Worm (Caenorhabditis elegans) whole organism, L3 larva: ENCODE measurements around the gene pxf-1.

Source experiments
- R02D3.7 ChIP-seq: fragments of 150-350 bp; optimal IDR thresholded peaks from 2 replicates; lab custom pipeline; 2014; ENCODE audit warnings: missing biosample characterization, missing genetic modification characterization
- ZK546.5 ChIP-seq: sonication (generic microtip); optimal IDR thresholded peaks from 2 replicates; lab custom pipeline; 2017; ENCODE audit warnings: missing biosample characterization, missing genetic modification characterization
- aly-2 ChIP-seq: fragments of 150-350 bp; optimal IDR thresholded peaks from 2 replicates; lab custom pipeline; 2014; ENCODE audit warnings: missing biosample characterization, missing genetic modification characterization
- ama-1 ChIP-seq: fragments of 150-350 bp; optimal IDR thresholded peaks from 2 replicates; lab custom pipeline; 2018
- ceh-16 ChIP-seq: sonication (generic microtip); optimal IDR thresholded peaks from 2 replicates; lab custom pipeline; 2017; ENCODE audit warnings: missing biosample characterization, missing genetic modification characterization
- ceh-82 ChIP-seq: fragments of 150-350 bp; optimal IDR thresholded peaks from 2 replicates; lab custom pipeline; 2014; ENCODE audit warnings: missing biosample characterization, missing genetic modification characterization
- ceh-9 ChIP-seq: sonication (generic microtip); optimal IDR thresholded peaks from 2 replicates; lab custom pipeline; 2018; ENCODE audit warnings: missing biosample characterization, missing genetic modification characterization
- egl-27 ChIP-seq: sonication (generic microtip); optimal IDR thresholded peaks from 4 replicates; lab custom pipeline; 2017; ENCODE audit warnings: missing biosample characterization, missing genetic modification reagents, missing genetic modification characterization
- egl-5 ChIP-seq: fragments of 150-350 bp; optimal IDR thresholded peaks from 2 replicates; lab custom pipeline; 2017; ENCODE audit warnings: missing biosample characterization, missing genetic modification reagents, missing genetic modification characterization, inconsistent platforms
- elt-2 ChIP-seq: sonication (generic microtip); optimal IDR thresholded peaks from 2 replicates; lab custom pipeline; 2016; ENCODE audit warnings: missing genetic modification reagents, mild to moderate bottlenecking, missing genetic modification characterization, missing compliant biosample characterization
- elt-3 ChIP-seq, 3 experiments: fragments of 150-350 bp in 1 of 3; sonication (generic microtip) in 2 of 3; optimal IDR thresholded peaks; 2 replicates in 2 of 3; 4 replicates in 1 of 3; lab custom pipeline; 2014 to 2017; ENCODE audit warnings: missing biosample characterization in 3 of 3, missing genetic modification characterization in 3 of 3
- eor-1 ChIP-seq, 2 experiments: fragments of 150-350 bp; optimal IDR thresholded peaks; 2 replicates each; lab custom pipeline; 2014 to 2018; ENCODE audit warnings: missing biosample characterization in 2 of 2, missing genetic modification characterization in 2 of 2
- fkh-10 ChIP-seq: sonication (generic microtip); optimal IDR thresholded peaks from 2 replicates; lab custom pipeline; 2017; ENCODE audit warnings: missing biosample characterization, missing genetic modification reagents, missing genetic modification characterization
- fkh-2 ChIP-seq: fragments of 150-350 bp; optimal IDR thresholded peaks from 2 replicates; lab custom pipeline; 2014; ENCODE audit warnings: missing biosample characterization, missing genetic modification reagents, missing genetic modification characterization
- fos-1 ChIP-seq: fragments of 150-350 bp; optimal IDR thresholded peaks from 2 replicates; lab custom pipeline; 2014; ENCODE audit warnings: missing biosample characterization, missing genetic modification characterization
- hmg-11 ChIP-seq: sonication (generic microtip); optimal IDR thresholded peaks from 2 replicates; lab custom pipeline; 2016; ENCODE audit warnings: missing genetic modification characterization, missing compliant biosample characterization
- lin-15B ChIP-seq: fragments of 150-350 bp; optimal IDR thresholded peaks from 2 replicates; lab custom pipeline; 2014; ENCODE audit warnings: missing biosample characterization, missing genetic modification characterization
- lin-39 ChIP-seq: fragments of 150-350 bp; optimal IDR thresholded peaks from 2 replicates; lab custom pipeline; 2018; ENCODE audit warnings: missing biosample characterization, missing genetic modification reagents, missing genetic modification characterization
- mdl-1 ChIP-seq: fragments of 150-350 bp; optimal IDR thresholded peaks from 2 replicates; lab custom pipeline; 2014; ENCODE audit warnings: missing biosample characterization, missing genetic modification characterization
- mml-1 ChIP-seq: fragments of 150-350 bp; sonication (generic microtip); optimal IDR thresholded peaks from 3 replicates; lab custom pipeline; 2014; ENCODE audit warnings: missing biosample characterization, missing genetic modification characterization
- nfya-1 ChIP-seq: sonication (generic microtip); optimal IDR thresholded peaks from 2 replicates; lab custom pipeline; 2017; ENCODE audit warnings: missing genetic modification characterization, mild to moderate bottlenecking, missing compliant biosample characterization, antibody characterized with exemption, moderate library complexity; ENCODE audit not compliant: insufficient read depth
- nhr-11 ChIP-seq: fragments of 150-350 bp; optimal IDR thresholded peaks from 2 replicates; lab custom pipeline; 2014; ENCODE audit warnings: missing biosample characterization, missing genetic modification characterization
- nhr-12 ChIP-seq: fragments of 150-350 bp; optimal IDR thresholded peaks from 2 replicates; lab custom pipeline; 2014; ENCODE audit warnings: missing biosample characterization, missing genetic modification characterization
- nhr-237 ChIP-seq: fragments of 150-350 bp; optimal IDR thresholded peaks from 2 replicates; lab custom pipeline; 2014; ENCODE audit warnings: missing biosample characterization, missing genetic modification characterization
- nhr-25 ChIP-seq: sonication (generic microtip); optimal IDR thresholded peaks from 2 replicates; lab custom pipeline; 2017; ENCODE audit warnings: missing biosample characterization, missing genetic modification characterization
- nhr-43 ChIP-seq: sonication (generic microtip); optimal IDR thresholded peaks from 2 replicates; lab custom pipeline; 2016; ENCODE audit warnings: mild to moderate bottlenecking, missing genetic modification characterization, missing compliant biosample characterization; ENCODE audit not compliant: poor library complexity, severe bottlenecking
- nhr-67 ChIP-seq: fragments of 150-350 bp; optimal IDR thresholded peaks from 2 replicates; lab custom pipeline; 2014; ENCODE audit warnings: missing biosample characterization, missing genetic modification characterization
- nhr-77 ChIP-seq: fragments of 150-350 bp; optimal IDR thresholded peaks from 2 replicates; lab custom pipeline; 2014; ENCODE audit warnings: missing biosample characterization, missing genetic modification characterization
- pha-4 ChIP-seq: fragments of 150-350 bp; optimal IDR thresholded peaks from 2 replicates; lab custom pipeline; 2014; ENCODE audit warnings: missing biosample characterization, missing genetic modification reagents, missing genetic modification characterization
- pqm-1 ChIP-seq: fragments of 150-350 bp; optimal IDR thresholded peaks from 2 replicates; lab custom pipeline; 2017; ENCODE audit warnings: missing biosample characterization, missing genetic modification characterization, inconsistent platforms
- skn-1 ChIP-seq: fragments of 150-350 bp; optimal IDR thresholded peaks from 2 replicates; lab custom pipeline; 2014; ENCODE audit warnings: missing biosample characterization, missing genetic modification characterization
- snpc-4 ChIP-seq: fragments of 150-350 bp; optimal IDR thresholded peaks from 2 replicates; lab custom pipeline; 2014; ENCODE audit warnings: missing biosample characterization, missing genetic modification characterization
- tbx-2 ChIP-seq: sonication (generic microtip); optimal IDR thresholded peaks from 2 replicates; lab custom pipeline; 2016; ENCODE audit warnings: mild to moderate bottlenecking, missing genetic modification characterization, missing compliant biosample characterization
- unc-62 ChIP-seq: fragments of 150-350 bp; sonication (generic microtip); optimal IDR thresholded peaks from 4 replicates; lab custom pipeline; 2014; ENCODE audit warnings: missing biosample characterization, missing genetic modification reagents, missing genetic modification characterization
- zag-1 ChIP-seq: fragments of 150-350 bp; optimal IDR thresholded peaks from 2 replicates; lab custom pipeline; 2014; ENCODE audit warnings: missing biosample characterization, missing genetic modification characterization

The pxf-1 gene

ce11 chrIV:10141930-10142505 lies 32.1 kb downstream of the pxf-1 start, which contains the start of the genes gst-2, gst-4 and dhs-12:
TSS of gene gst-2 (minus strand) at chrIV:10142061.
TSS of gene gst-4 (plus strand) at chrIV:10142225.
TSS of gene dhs-12 (plus strand) at chrIV:10142455.
- TF ChIP-seq ceh-9 (tag; lab: Kevin White, UChicago), result no peak
- no peak for TF ChIP-seq lin-39
- no peak for TF ChIP-seq nhr-77 (tag; lab: Kevin White, UChicago)
- TF ChIP-seq nhr-237 (tag; lab: Kevin White, UChicago), result no peak
- TF ChIP-seq R02D3.7 (tag; lab: Kevin White, UChicago), result no peak
- no peak for TF ChIP-seq eor-1 (tag; optimal IDR thresholded peaks at IDR 0.05; lab: Kevin White, UChicago)
- TF ChIP-seq elt-3 (tag; optimal IDR thresholded peaks at IDR 0.05; lab: Kevin White, UChicago), result no peak
- peak; percentile 43 for TF ChIP-seq skn-1 (tag; lab: Kevin White, UChicago)

DNA sequence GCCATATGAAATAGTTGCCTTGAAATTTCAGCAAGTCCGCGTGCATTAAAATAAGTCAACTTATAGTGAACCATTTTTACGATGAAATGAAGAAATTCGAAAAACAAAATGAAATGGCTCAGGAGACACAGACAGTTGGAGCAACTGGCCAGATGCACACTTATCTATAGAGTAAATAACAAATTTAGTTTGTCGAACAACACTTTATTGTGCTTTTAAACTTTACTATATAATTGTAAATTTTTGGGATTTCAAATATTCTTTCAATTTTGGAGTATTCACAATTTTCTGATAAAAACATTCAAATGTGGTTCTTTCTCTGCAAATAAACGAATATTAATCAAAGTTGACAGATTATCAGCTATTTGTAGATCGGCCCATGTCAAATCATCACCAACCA lies 34.0 kb downstream of the pxf-1 start, which contains the start of gene gst-3:
gst-3 (minus strand) TSS at position 101 of the 400 bp plus-strand sequence.
- TF ChIP-seq zag-1 (tag; lab: Kevin White, UChicago) (no peak), nhr-237 (tag; lab: Kevin White, UChicago) (no peak), egl-5 (tag; lab: Kevin White, UChicago) (no peak), pha-4 (tag; lab: Kevin White, UChicago) (peak; percentile 33), elt-3 (tag; optimal IDR thresholded peaks at IDR 0.05; lab: Kevin White, UChicago) (no peak), mml-1 (no peak)

ce11 chrIV:10137804-10138203 lies 36.3 kb downstream of the pxf-1 start, which contains the start of gene K08F4.12:
TSS of gene K08F4.12 (plus strand) at chrIV:10138104.
- TF ChIP-seq lin-15B (tag; lab: Kevin White, UChicago) (no peak), fkh-10 (GFP tag; lab: Kevin White, UChicago) (no peak), unc-62 (GFP tag; lab: Kevin White, UChicago) (no peak), fos-1 (no peak), nhr-12 (tag; lab: Kevin White, UChicago) (no peak), mml-1 (no peak), elt-3 (tag; optimal IDR thresholded peaks at IDR 0.05; lab: Kevin White, UChicago) (no peak), tbx-2 (tag; lab: Kevin White, UChicago) (no peak), fkh-2 (tag; lab: Kevin White, UChicago) (no peak), nhr-43 (tag; lab: Kevin White, UChicago) (no peak), eor-1 (tag; optimal IDR thresholded peaks at IDR 0.05; lab: Kevin White, UChicago) (no peak), nhr-67 (tag; lab: Kevin White, UChicago) (no peak), ZK546.5 (no peak), nhr-25 (tag; lab: Kevin White, UChicago) (no peak), aly-2 (no peak), lin-39 (no peak), nfya-1 (tag; lab: Kevin White, UChicago) (no peak), elt-2 (tag; lab: Kevin White, UChicago) (no peak)

ce11 chrIV:10135817-10136216 lies 38.3 kb downstream of the pxf-1 start, which contains the start of gene K08F4.5:
TSS of gene K08F4.5 (minus strand) at chrIV:10135917.
- TF ChIP-seq hmg-11 (tag; lab: Kevin White, UChicago) (no peak), nhr-11 (tag; lab: Kevin White, UChicago) (no peak), lin-15B (tag; lab: Kevin White, UChicago) (no peak), fkh-10 (GFP tag; lab: Kevin White, UChicago) (no peak)

- no peak for TF ChIP-seq mdl-1 (tag; lab: Kevin White, UChicago)
Measured at ce11 chrIV:10129957-10130356, 44.2 kb downstream of the pxf-1 start, which contains the start of gene glt-3. TSS of gene glt-3 (plus strand) at chrIV:10130257.

ce11 chrIV:10128906-10129386 lies 45.2 kb downstream of the pxf-1 start, which contains the start of the genes gtbp-1 and K08F4.3:
TSS of gene gtbp-1 (minus strand) at chrIV:10128956.
TSS of gene K08F4.3 (plus strand) at chrIV:10129257.
- TF ChIP-seq ceh-16 (no peak), lin-15B (tag; lab: Kevin White, UChicago) (peak; percentile 94), pqm-1 (tag; lab: Kevin White, UChicago) (peak; percentile 28), ama-1 (lab: Kevin White, UChicago) (peak; percentile 23), snpc-4 (tag; lab: Kevin White, UChicago) (peak; percentile 42), ceh-82 (tag; lab: Kevin White, UChicago) (peak; percentile 20), pha-4 (tag; lab: Kevin White, UChicago) (peak; percentile 88), elt-2 (tag; lab: Kevin White, UChicago) (peak; percentile 46), aly-2 (no peak), nhr-43 (tag; lab: Kevin White, UChicago) (peak; percentile 28), nhr-67 (tag; lab: Kevin White, UChicago) (no peak), R02D3.7 (tag; lab: Kevin White, UChicago) (peak; percentile 20), elt-3 (tag; optimal IDR thresholded peaks at IDR 0.05; lab: Kevin White, UChicago) (peak in 1 of 3 experiments; percentile 12), nhr-25 (tag; lab: Kevin White, UChicago) (peak; percentile 81), egl-5 (tag; lab: Kevin White, UChicago) (peak; percentile 94), nfya-1 (tag; lab: Kevin White, UChicago) (peak; percentile 90), lin-39 (peak; percentile 77), egl-27 (tag; lab: Kevin White, UChicago) (no peak), ZK546.5 (peak; percentile 51)
